Worm (Caenorhabditis elegans) whole organism, L2 larva: ENCODE data around the gene snf-7.

Experiments used
- R02D3.7 ChIP-seq: fragments of 150-350 bp; optimal IDR thresholded peaks from 2 replicates; lab custom pipeline; 2014; ENCODE audit warnings: missing biosample characterization, missing genetic modification characterization
- ama-1 ChIP-seq: fragments of 150-350 bp; optimal IDR thresholded peaks from 2 replicates; lab custom pipeline; 2018; ENCODE audit warnings: inconsistent platforms
- fos-1 ChIP-seq: fragments of 150-350 bp; optimal IDR thresholded peaks from 2 replicates; lab custom pipeline; 2014; ENCODE audit warnings: missing biosample characterization, missing genetic modification characterization
- lin-39 ChIP-seq: fragments of 150-350 bp; optimal IDR thresholded peaks from 2 replicates; lab custom pipeline; 2014; ENCODE audit warnings: missing biosample characterization, missing genetic modification reagents, missing genetic modification characterization
- nhr-11 ChIP-seq: fragments of 150-350 bp; optimal IDR thresholded peaks from 2 replicates; lab custom pipeline; 2014; ENCODE audit warnings: missing biosample characterization, missing genetic modification characterization
- peb-1 ChIP-seq: fragments of 150-350 bp; optimal IDR thresholded peaks from 2 replicates; lab custom pipeline; 2014; ENCODE audit warnings: missing biosample characterization, missing genetic modification characterization
- skn-1 ChIP-seq: sonication (generic microtip); optimal IDR thresholded peaks from 2 replicates; lab custom pipeline; 2017; ENCODE audit warnings: missing biosample characterization, missing genetic modification characterization

ce11 chrIII:12993055-12993454, 12.2 kb upstream of the snf-7 start:
- no peak for TF ChIP-seq nhr-11
- TF ChIP-seq ama-1 (lab: Kevin White, UChicago): no peak
- no peak for TF ChIP-seq lin-39 (tag; lab: Kevin White, UChicago)
- TF ChIP-seq peb-1 (tag; lab: Kevin White, UChicago): no peak
- no peak for TF ChIP-seq R02D3.7 (tag; lab: Kevin White, UChicago)
- no peak for TF ChIP-seq skn-1 (tag; lab: Kevin White, UChicago)
- no peak for TF ChIP-seq fos-1 (tag; lab: Kevin White, UChicago)
